Worm (Caenorhabditis elegans) whole organism, late embryonic: ENCODE measurements around the gene Y67H2A.7.

Source experiments
- C08G9.2 ChIP-seq: sonication (generic microtip); optimal IDR thresholded peaks from 2 replicates; lab custom pipeline; 2016; ENCODE audit warnings: mild to moderate bottlenecking, missing genetic modification characterization, moderate library complexity, missing compliant biosample characterization
- ahr-1 ChIP-seq: sonication (generic microtip); optimal IDR thresholded peaks from 2 replicates; lab custom pipeline; 2016; ENCODE audit warnings: missing genetic modification characterization, missing compliant biosample characterization
- ama-1 ChIP-seq: fragments of 150-350 bp; optimal IDR thresholded peaks from 2 replicates; lab custom pipeline; 2014
- ceh-22 ChIP-seq: sonication (generic microtip); optimal IDR thresholded peaks from 2 replicates; lab custom pipeline; 2017; ENCODE audit warnings: missing biosample characterization, missing genetic modification characterization
- ceh-24 ChIP-seq: sonication (generic microtip); optimal IDR thresholded peaks from 2 replicates; lab custom pipeline; 2016; ENCODE audit warnings: mild to moderate bottlenecking, missing genetic modification characterization, missing compliant biosample characterization
- ceh-30 ChIP-seq: fragments of 150-350 bp; optimal IDR thresholded peaks from 2 replicates; lab custom pipeline; 2014; ENCODE audit warnings: missing biosample characterization, missing genetic modification characterization
- ceh-48 ChIP-seq: sonication (generic microtip); optimal IDR thresholded peaks from 2 replicates; lab custom pipeline; 2016; ENCODE audit warnings: missing genetic modification characterization, inconsistent platforms, missing compliant biosample characterization
- ceh-6 ChIP-seq: fragments of 200-800 bp; sonication (Bioruptor generic); optimal IDR thresholded peaks from 2 replicates; lab custom pipeline; 2018; ENCODE audit warnings: mild to moderate bottlenecking, missing genetic modification characterization, missing compliant biosample characterization
- dve-1 ChIP-seq: sonication (generic microtip); optimal IDR thresholded peaks from 2 replicates; lab custom pipeline; 2017; ENCODE audit warnings: antibody characterized with exemption, mild to moderate bottlenecking, missing genetic modification characterization, missing compliant biosample characterization
- elt-2 ChIP-seq: sonication (generic microtip); optimal IDR thresholded peaks from 2 replicates; lab custom pipeline; 2016; ENCODE audit warnings: missing genetic modification reagents, missing genetic modification characterization, missing compliant biosample characterization
- elt-4 ChIP-seq: sonication (generic microtip); optimal IDR thresholded peaks from 2 replicates; lab custom pipeline; 2016; ENCODE audit warnings: missing genetic modification characterization, missing compliant biosample characterization
- ets-4 ChIP-seq: sonication (generic microtip); optimal IDR thresholded peaks from 2 replicates; lab custom pipeline; 2016; ENCODE audit warnings: missing genetic modification characterization, missing compliant biosample characterization
- eyg-1 ChIP-seq: sonication (generic microtip); optimal IDR thresholded peaks from 2 replicates; lab custom pipeline; 2016; ENCODE audit warnings: missing genotype, missing genetic modification characterization, missing compliant biosample characterization
- fkh-10 ChIP-seq: fragments of 150-350 bp; optimal IDR thresholded peaks from 2 replicates; lab custom pipeline; 2014; ENCODE audit warnings: missing biosample characterization, missing genetic modification reagents, missing genetic modification characterization
- fkh-6 ChIP-seq: sonication (generic microtip); optimal IDR thresholded peaks from 2 replicates; lab custom pipeline; 2016; ENCODE audit warnings: missing genetic modification characterization, missing compliant biosample characterization
- gmeb-2 ChIP-seq: sonication (generic microtip); optimal IDR thresholded peaks from 2 replicates; lab custom pipeline; 2016; ENCODE audit warnings: missing genetic modification characterization, inconsistent platforms, missing compliant biosample characterization
- hlh-13 ChIP-seq: fragments of 200-800 bp; sonication (Bioruptor generic); optimal IDR thresholded peaks from 2 replicates; lab custom pipeline; 2018; ENCODE audit warnings: mild to moderate bottlenecking, missing genetic modification characterization, missing compliant biosample characterization
- hlh-6 ChIP-seq: sonication (generic microtip); optimal IDR thresholded peaks from 2 replicates; lab custom pipeline; 2016; ENCODE audit warnings: missing genotype, missing genetic modification characterization, missing compliant biosample characterization
- hlh-8 ChIP-seq: sonication (generic microtip); optimal IDR thresholded peaks from 2 replicates; lab custom pipeline; 2016; ENCODE audit warnings: missing genotype, missing genetic modification characterization, missing compliant biosample characterization
- lim-6 ChIP-seq: sonication (generic microtip); optimal IDR thresholded peaks from 2 replicates; lab custom pipeline; 2016; ENCODE audit warnings: missing genetic modification characterization, missing compliant biosample characterization
- lin-11 ChIP-seq: fragments of 200-800 bp; sonication (Bioruptor generic); optimal IDR thresholded peaks from 2 replicates; lab custom pipeline; 2018; ENCODE audit warnings: mild to moderate bottlenecking, missing genetic modification characterization, missing compliant biosample characterization
- madf-2 ChIP-seq: sonication (generic microtip); optimal IDR thresholded peaks from 2 replicates; lab custom pipeline; 2017; ENCODE audit warnings: missing genetic modification characterization, missing compliant biosample characterization
- nfya-1 ChIP-seq: sonication (generic microtip); optimal IDR thresholded peaks from 2 replicates; lab custom pipeline; 2017; ENCODE audit warnings: missing genetic modification characterization, mild to moderate bottlenecking, missing compliant biosample characterization, antibody characterized with exemption, moderate library complexity
- nhr-232 ChIP-seq: sonication (generic microtip); optimal IDR thresholded peaks from 2 replicates; lab custom pipeline; 2016; ENCODE audit warnings: missing genetic modification characterization, missing compliant biosample characterization
- npax-4 ChIP-seq: sonication (generic microtip); optimal IDR thresholded peaks from 2 replicates; lab custom pipeline; 2016; ENCODE audit warnings: missing genetic modification characterization, missing compliant biosample characterization
- odd-2 ChIP-seq: sonication (generic microtip); optimal IDR thresholded peaks from 2 replicates; lab custom pipeline; 2017; ENCODE audit warnings: antibody characterized with exemption, mild to moderate bottlenecking, missing genetic modification characterization, missing compliant biosample characterization
- pag-3 ChIP-seq: sonication (generic microtip); optimal IDR thresholded peaks from 2 replicates; lab custom pipeline; 2016; ENCODE audit warnings: missing compliant biosample characterization, missing genetic modification characterization, borderline replicate concordance
- pax-1 ChIP-seq: fragments of 150-350 bp; optimal IDR thresholded peaks from 2 replicates; lab custom pipeline; 2014; ENCODE audit warnings: missing biosample characterization, missing genetic modification characterization
- pqm-1 ChIP-seq: sonication (generic microtip); optimal IDR thresholded peaks from 2 replicates; lab custom pipeline; 2016; ENCODE audit warnings: missing genetic modification characterization, missing compliant biosample characterization
- pros-1 ChIP-seq: fragments of 150-350 bp; optimal IDR thresholded peaks from 2 replicates; lab custom pipeline; 2014; ENCODE audit warnings: missing biosample characterization, missing genetic modification reagents, missing genetic modification characterization
- tbx-2 ChIP-seq: sonication (generic microtip); optimal IDR thresholded peaks from 2 replicates; lab custom pipeline; 2016; ENCODE audit warnings: missing genetic modification characterization, missing compliant biosample characterization
- unc-3 ChIP-seq, 2 experiments: fragments of 200-800 bp in 1 of 2; sonication (Bioruptor generic) in 1 of 2; sonication (generic microtip) in 1 of 2; conservative IDR thresholded peaks in 1 of 2; optimal IDR thresholded peaks in 1 of 2; 2 replicates each; pipeline versions ENCODE4 v1.3.6 to Lab custom; 2016 to 2022; ENCODE audit warnings: missing compliant biosample characterization in 2 of 2, missing genetic modification characterization in 2 of 2, missing genetic modification reagents in 1 of 2
- unc-42 ChIP-seq: sonication (generic microtip); optimal IDR thresholded peaks from 2 replicates; lab custom pipeline; 2016; ENCODE audit warnings: missing genotype, missing genetic modification characterization, missing compliant biosample characterization
- unc-55 ChIP-seq: sonication (generic microtip); optimal IDR thresholded peaks from 2 replicates; lab custom pipeline; 2017; ENCODE audit warnings: missing biosample characterization, missing genetic modification reagents, missing genetic modification characterization

The Y67H2A.7 gene

ce11 chrIV:13330547-13330946 is 27.0 kb downstream of the Y67H2A.7 start:
- no peak for TF ChIP-seq nhr-232
- no peak for TF ChIP-seq eyg-1 (tag; lab: Kevin White, UChicago)
- TF ChIP-seq ceh-6 (GFP tag; lab: Kevin White, UChicago): no peak
- TF ChIP-seq pqm-1 (tag; lab: Kevin White, UChicago): no peak
- no peak for TF ChIP-seq ceh-30
- no peak for TF ChIP-seq npax-4 (tag; lab: Kevin White, UChicago)
- TF ChIP-seq unc-55: no peak
- TF ChIP-seq gmeb-2 (tag; lab: Kevin White, UChicago): no peak
- no peak for TF ChIP-seq unc-3 (GFP tag; conservative IDR thresholded peaks at IDR 0.05; lab: Robert Waterston, UW)
- TF ChIP-seq unc-3 (tag; optimal IDR thresholded peaks at IDR 0.05; lab: Kevin White, UChicago): no peak
- no peak for TF ChIP-seq pax-1 (tag; lab: Kevin White, UChicago)
- TF ChIP-seq C08G9.2: no peak
- no peak for TF ChIP-seq unc-42
- TF ChIP-seq ama-1 (lab: Kevin White, UChicago): no peak
- no peak for TF ChIP-seq ahr-1 (tag; lab: Kevin White, UChicago)
- TF ChIP-seq madf-2 (tag; lab: Kevin White, UChicago): no peak

ce11 chrIV:13331285-13331684 is 27.7 kb downstream of the Y67H2A.7 start, which contains the start of gene pqn-74:
pqn-74 (minus strand) TSS chrIV:13331406.
- TF ChIP-seq fkh-6: no peak
- TF ChIP-seq dve-1 (tag; lab: Kevin White, UChicago): no peak
- TF ChIP-seq ama-1 (lab: Kevin White, UChicago): no peak
- no peak for TF ChIP-seq ceh-22 (tag; lab: Kevin White, UChicago)
- TF ChIP-seq ceh-24: no peak
- no peak for TF ChIP-seq pag-3 (tag; lab: Kevin White, UChicago)
- no peak for TF ChIP-seq eyg-1 (tag; lab: Kevin White, UChicago)
- TF ChIP-seq lim-6 (tag; lab: Kevin White, UChicago): no peak
- no peak for TF ChIP-seq fkh-10 (GFP tag; lab: Kevin White, UChicago)
- no peak for TF ChIP-seq ets-4 (tag; lab: Kevin White, UChicago)
- no peak for TF ChIP-seq hlh-6

- TF ChIP-seq nfya-1 (tag; lab: Kevin White, UChicago): no peak
- TF ChIP-seq odd-2 (tag; lab: Kevin White, UChicago): no peak
- TF ChIP-seq lin-11: no peak
- no peak for TF ChIP-seq elt-4
- no peak for TF ChIP-seq pqm-1 (tag; lab: Kevin White, UChicago)
- no peak for TF ChIP-seq hlh-13 (GFP tag; lab: Kevin White, UChicago)
- TF ChIP-seq pros-1: no peak
- no peak for TF ChIP-seq hlh-8 (tag; lab: Kevin White, UChicago)
Measured at ce11 chrIV:13334287-13334686, 30.7 kb downstream of the Y67H2A.7 start.

- TF ChIP-seq elt-2 (tag; lab: Kevin White, UChicago): no peak
- no peak for TF ChIP-seq lin-11
- TF ChIP-seq ceh-30: no peak
Measured at ce11 chrIV:13342555-13342954, 39.0 kb downstream of the Y67H2A.7 start, which contains the start of gene W02A2.5. W02A2.5 (plus strand) TSS chrIV:13342855.

- TF ChIP-seq lin-11 (no peak), eyg-1 (tag; lab: Kevin White, UChicago) (no peak), tbx-2 (tag; lab: Kevin White, UChicago) (no peak), dve-1 (tag; lab: Kevin White, UChicago) (no peak), ceh-48 (tag; lab: Kevin White, UChicago) (no peak), ets-4 (tag; lab: Kevin White, UChicago) (no peak)
Measured at ce11 chrIV:13346078-13346477, 42.5 kb downstream of the Y67H2A.7 start.
